Worm (Caenorhabditis elegans) whole organism, L2 larva: Measurements from ENCODE around the gene idhg-1.

ENCODE experiments used
- C34F6.9 ChIP-seq: fragments of 150-350 bp; optimal IDR thresholded peaks from 2 replicates; lab custom pipeline; 2014; ENCODE audit warnings: missing biosample characterization, missing genetic modification characterization
- F13H6.1 ChIP-seq: sonication (generic microtip); optimal IDR thresholded peaks from 2 replicates; lab custom pipeline; 2016; ENCODE audit warnings: missing genetic modification characterization, missing compliant biosample characterization
- R02D3.7 ChIP-seq: fragments of 150-350 bp; optimal IDR thresholded peaks from 2 replicates; lab custom pipeline; 2014; ENCODE audit warnings: missing biosample characterization, missing genetic modification characterization
- Y55F3AM.14 ChIP-seq: fragments of 200-800 bp; sonication (Bioruptor generic); optimal IDR thresholded peaks from 2 replicates; lab custom pipeline; 2018; ENCODE audit warnings: mild to moderate bottlenecking, missing genetic modification characterization, missing compliant biosample characterization
- ZK546.5 ChIP-seq: sonication (generic microtip); optimal IDR thresholded peaks from 2 replicates; lab custom pipeline; 2017; ENCODE audit warnings: missing biosample characterization, missing genetic modification characterization
- alr-1 ChIP-seq: fragments of 150-350 bp; optimal IDR thresholded peaks from 2 replicates; lab custom pipeline; 2014; ENCODE audit warnings: missing biosample characterization, missing genetic modification characterization
- aly-2 ChIP-seq: fragments of 150-350 bp; optimal IDR thresholded peaks from 2 replicates; lab custom pipeline; 2014; ENCODE audit warnings: missing biosample characterization, missing genetic modification characterization
- ama-1 ChIP-seq: fragments of 150-350 bp; optimal IDR thresholded peaks from 2 replicates; lab custom pipeline; 2018; ENCODE audit warnings: inconsistent platforms
- blmp-1 ChIP-seq: sonication (generic microtip); optimal IDR thresholded peaks from 2 replicates; lab custom pipeline; 2017; ENCODE audit warnings: missing genetic modification characterization, mild to moderate bottlenecking, missing compliant biosample characterization, antibody characterized with exemption, moderate library complexity; ENCODE audit not compliant: insufficient read depth
- ceh-16 ChIP-seq: fragments of 150-350 bp; optimal IDR thresholded peaks from 2 replicates; lab custom pipeline; 2014; ENCODE audit warnings: missing biosample characterization, missing genetic modification characterization
- ceh-82 ChIP-seq: fragments of 150-350 bp; optimal IDR thresholded peaks from 2 replicates; lab custom pipeline; 2014; ENCODE audit warnings: missing biosample characterization, missing genetic modification characterization
- crh-2 ChIP-seq: sonication (generic microtip); optimal IDR thresholded peaks from 2 replicates; lab custom pipeline; 2017; ENCODE audit warnings: missing biosample characterization, missing genetic modification characterization
- dmd-4 ChIP-seq: sonication (generic microtip); optimal IDR thresholded peaks from 2 replicates; lab custom pipeline; 2017; ENCODE audit warnings: missing biosample characterization, missing genetic modification characterization
- egl-27 ChIP-seq: sonication (generic microtip); optimal IDR thresholded peaks from 3 replicates; lab custom pipeline; 2017; ENCODE audit warnings: missing biosample characterization, missing genetic modification reagents, missing genetic modification characterization
- elt-1 ChIP-seq: fragments of 150-350 bp; optimal IDR thresholded peaks from 2 replicates; lab custom pipeline; 2014; ENCODE audit warnings: missing biosample characterization, missing genetic modification characterization
- elt-3 ChIP-seq: sonication (generic microtip); optimal IDR thresholded peaks from 2 replicates; lab custom pipeline; 2017; ENCODE audit warnings: missing biosample characterization, missing genetic modification characterization
- fos-1 ChIP-seq: fragments of 150-350 bp; optimal IDR thresholded peaks from 2 replicates; lab custom pipeline; 2014; ENCODE audit warnings: missing biosample characterization, missing genetic modification characterization
- gmeb-1 ChIP-seq: fragments of 150-350 bp; optimal IDR thresholded peaks from 2 replicates; lab custom pipeline; 2014; ENCODE audit warnings: missing biosample characterization, missing genetic modification characterization
- lin-11 ChIP-seq: fragments of 150-350 bp; sonication (generic microtip); optimal IDR thresholded peaks from 2 replicates; lab custom pipeline; 2014; ENCODE audit warnings: missing biosample characterization, missing genetic modification characterization, inconsistent platforms, mixed read lengths
- lin-13 ChIP-seq: fragments of 150-350 bp; optimal IDR thresholded peaks from 2 replicates; lab custom pipeline; 2014; ENCODE audit warnings: missing biosample characterization, missing genetic modification reagents, missing genetic modification characterization
- lin-39 ChIP-seq: fragments of 150-350 bp; optimal IDR thresholded peaks from 2 replicates; lab custom pipeline; 2014; ENCODE audit warnings: missing biosample characterization, missing genetic modification reagents, missing genetic modification characterization
- lsy-2 ChIP-seq, 2 experiments: fragments of 150-350 bp in 1 of 2; sonication (generic microtip) in 1 of 2; optimal IDR thresholded peaks; 2 replicates each; lab custom pipeline; 2014 to 2017; ENCODE audit warnings: missing biosample characterization in 2 of 2, missing genetic modification characterization in 2 of 2
- mab-5 ChIP-seq: fragments of 150-350 bp; optimal IDR thresholded peaks from 2 replicates; lab custom pipeline; 2014; ENCODE audit warnings: missing biosample characterization, missing genetic modification characterization
- mbf-1 ChIP-seq: sonication (generic microtip); optimal IDR thresholded peaks from 2 replicates; lab custom pipeline; 2017; ENCODE audit warnings: missing biosample characterization, missing genetic modification characterization
- mdl-1 ChIP-seq, 2 experiments: fragments of 150-350 bp in 1 of 2; sonication (generic microtip) in 1 of 2; optimal IDR thresholded peaks; 2 replicates each; lab custom pipeline; 2017; ENCODE audit warnings: missing biosample characterization in 2 of 2, missing genetic modification characterization in 2 of 2
- nhr-10 ChIP-seq: sonication (generic microtip); optimal IDR thresholded peaks from 2 replicates; lab custom pipeline; 2017; ENCODE audit warnings: missing biosample characterization, missing genetic modification characterization
- nhr-11 ChIP-seq: fragments of 150-350 bp; optimal IDR thresholded peaks from 2 replicates; lab custom pipeline; 2014; ENCODE audit warnings: missing biosample characterization, missing genetic modification characterization
- nhr-12 ChIP-seq: fragments of 150-350 bp; optimal IDR thresholded peaks from 2 replicates; lab custom pipeline; 2014; ENCODE audit warnings: missing biosample characterization, missing genetic modification characterization
- nhr-129 ChIP-seq: fragments of 150-350 bp; optimal IDR thresholded peaks from 2 replicates; lab custom pipeline; 2014; ENCODE audit warnings: missing biosample characterization, missing genetic modification characterization
- nhr-21 ChIP-seq: fragments of 150-350 bp; optimal IDR thresholded peaks from 2 replicates; lab custom pipeline; 2014; ENCODE audit warnings: missing biosample characterization, missing genetic modification characterization
- nhr-23 ChIP-seq: fragments of 150-350 bp; optimal IDR thresholded peaks from 2 replicates; lab custom pipeline; 2014; ENCODE audit warnings: missing biosample characterization, missing genetic modification reagents, missing genetic modification characterization
- nhr-237 ChIP-seq: fragments of 150-350 bp; optimal IDR thresholded peaks from 2 replicates; lab custom pipeline; 2014; ENCODE audit warnings: missing biosample characterization, missing genetic modification characterization
- nhr-25 ChIP-seq: fragments of 150-350 bp; sonication (generic microtip); optimal IDR thresholded peaks from 3 replicates; lab custom pipeline; 2014; ENCODE audit warnings: missing biosample characterization, missing genetic modification characterization
- nhr-6 ChIP-seq: fragments of 150-350 bp; optimal IDR thresholded peaks from 2 replicates; lab custom pipeline; 2014; ENCODE audit warnings: missing biosample characterization, missing genetic modification characterization
- nhr-77 ChIP-seq: fragments of 150-350 bp; optimal IDR thresholded peaks from 2 replicates; lab custom pipeline; 2014; ENCODE audit warnings: missing biosample characterization, missing genetic modification characterization
- peb-1 ChIP-seq: fragments of 150-350 bp; optimal IDR thresholded peaks from 2 replicates; lab custom pipeline; 2014; ENCODE audit warnings: missing biosample characterization, missing genetic modification characterization
- sem-4 ChIP-seq: fragments of 150-350 bp; optimal IDR thresholded peaks from 2 replicates; lab custom pipeline; 2014; ENCODE audit warnings: missing biosample characterization, missing genetic modification reagents, missing genetic modification characterization
- skn-1 ChIP-seq: sonication (generic microtip); optimal IDR thresholded peaks from 2 replicates; lab custom pipeline; 2017; ENCODE audit warnings: missing biosample characterization, missing genetic modification characterization
- sma-3 ChIP-seq: sonication (generic microtip); optimal IDR thresholded peaks from 2 replicates; lab custom pipeline; 2016; ENCODE audit warnings: missing genetic modification reagents, missing genetic modification characterization, missing compliant biosample characterization
- sma-9 ChIP-seq, 2 experiments: fragments of 150-350 bp in 1 of 2; sonication (generic microtip) in 1 of 2; optimal IDR thresholded peaks; 2 replicates each; lab custom pipeline; 2014 to 2016; ENCODE audit warnings: missing genetic modification characterization in 2 of 2, mild to moderate bottlenecking in 1 of 2, missing biosample characterization in 1 of 2, missing compliant biosample characterization in 1 of 2, missing genetic modification reagents in 1 of 2, moderate library complexity in 1 of 2
- snpc-4 ChIP-seq: fragments of 150-350 bp; optimal IDR thresholded peaks from 2 replicates; lab custom pipeline; 2014; ENCODE audit warnings: missing biosample characterization, missing genetic modification characterization
- unc-39 ChIP-seq: fragments of 150-350 bp; optimal IDR thresholded peaks from 2 replicates; lab custom pipeline; 2014; ENCODE audit warnings: missing biosample characterization, missing genetic modification characterization
- unc-55 ChIP-seq: fragments of 150-350 bp; sonication (generic microtip); optimal IDR thresholded peaks from 3 replicates; lab custom pipeline; 2014; ENCODE audit warnings: missing biosample characterization, missing genetic modification reagents, missing genetic modification characterization
- unc-62 ChIP-seq: fragments of 150-350 bp; optimal IDR thresholded peaks from 2 replicates; lab custom pipeline; 2014; ENCODE audit warnings: missing biosample characterization, missing genetic modification reagents, missing genetic modification characterization
- zag-1 ChIP-seq: fragments of 150-350 bp; optimal IDR thresholded peaks from 2 replicates; lab custom pipeline; 2014; ENCODE audit warnings: missing biosample characterization, missing genetic modification characterization
- ztf-1 ChIP-seq: fragments of 200-800 bp; sonication (Bioruptor generic); conservative IDR thresholded peaks from 2 replicates; pipeline ENCODE4 v1.3.6; 2022; ENCODE audit warnings: missing genetic modification characterization, missing compliant biosample characterization
- ztf-11 ChIP-seq: sonication (generic microtip); optimal IDR thresholded peaks from 2 replicates; lab custom pipeline; 2017; ENCODE audit warnings: missing biosample characterization, missing genetic modification characterization
- ztf-4 ChIP-seq: fragments of 150-350 bp; optimal IDR thresholded peaks from 2 replicates; lab custom pipeline; 2014; ENCODE audit warnings: missing biosample characterization, missing genetic modification characterization

The idhg-1 gene

DNA sequence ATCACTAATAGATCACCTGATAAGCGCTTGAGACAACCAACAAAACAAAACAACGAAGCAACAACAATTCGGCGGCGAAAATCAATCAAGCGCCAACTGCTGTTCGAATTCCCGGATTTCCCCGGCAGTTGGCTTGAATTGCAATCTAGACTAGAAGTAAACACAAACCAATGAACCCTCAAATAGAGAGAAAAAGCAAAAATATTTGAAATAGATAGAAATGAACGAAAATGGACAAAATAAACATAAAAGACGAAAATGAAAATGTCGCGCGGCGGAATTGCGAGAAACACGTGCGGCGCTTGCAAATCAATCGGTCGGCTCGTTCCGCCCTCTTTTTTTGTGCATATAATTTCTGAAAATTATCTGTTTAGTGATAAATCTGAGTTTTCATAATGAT is at the start of gene idhg-1:
Gene idhg-1, plus strand, starts transcription at position 343 of the 400 bp plus-strand sequence.
- TF ChIP-seq blmp-1 (tag; lab: Kevin White, UChicago) (no peak), snpc-4 (tag; lab: Kevin White, UChicago) (no peak), R02D3.7 (tag; lab: Kevin White, UChicago) (no peak), lin-13 (peak; percentile 69), ama-1 (lab: Kevin White, UChicago) (no peak), nhr-25 (tag; lab: Kevin White, UChicago) (peak; percentile 56), lin-39 (no peak), nhr-237 (tag; lab: Kevin White, UChicago) (no peak), dmd-4 (tag; lab: Kevin White, UChicago) (no peak), nhr-77 (no peak), lin-11 (peak; percentile 74), mab-5 (tag; lab: Kevin White, UChicago) (peak; percentile 64), nhr-6 (tag; lab: Kevin White, UChicago) (no peak), C34F6.9 (tag; lab: Kevin White, UChicago) (peak; percentile 78), lsy-2 (tag; optimal IDR thresholded peaks at IDR 0.05; lab: Kevin White, UChicago) (peak; percentile 36 to 77), crh-2 (tag; lab: Kevin White, UChicago) (peak; percentile 21), aly-2 (tag; lab: Kevin White, UChicago) (no peak), ceh-82 (tag; lab: Kevin White, UChicago) (no peak), elt-1 (no peak), alr-1 (tag; lab: Kevin White, UChicago) (no peak), ZK546.5 (tag; lab: Kevin White, UChicago) (no peak), nhr-11 (tag; lab: Kevin White, UChicago) (no peak), zag-1 (tag; lab: Kevin White, UChicago) (peak; percentile 11), gmeb-1 (peak; percentile 70), skn-1 (tag; lab: Kevin White, UChicago) (peak; percentile 48), nhr-12 (tag; lab: Kevin White, UChicago) (no peak), nhr-21 (tag; lab: Kevin White, UChicago) (peak; percentile 15), nhr-23 (tag; lab: Kevin White, UChicago) (no peak), sma-3 (GFP tag; lab: Kevin White, UChicago) (peak; percentile 78), ztf-4 (tag; lab: Kevin White, UChicago) (peak; percentile 32), ceh-16 (tag; lab: Kevin White, UChicago) (no peak), mdl-1 (tag; optimal IDR thresholded peaks at IDR 0.05; lab: Kevin White, UChicago) (no peak), ztf-11 (no peak), egl-27 (tag; lab: Kevin White, UChicago) (no peak), fos-1 (tag; lab: Kevin White, UChicago) (peak; percentile 33), nhr-10 (tag; lab: Kevin White, UChicago) (no peak), mbf-1 (tag; lab: Kevin White, UChicago) (no peak), elt-3 (tag; lab: Kevin White, UChicago) (no peak), sem-4 (tag; lab: Kevin White, UChicago) (peak; percentile 39), unc-55 (GFP tag; lab: Kevin White, UChicago) (peak; percentile 83), Y55F3AM.14 (GFP tag; lab: Kevin White, UChicago) (peak; percentile 75), peb-1 (tag; lab: Kevin White, UChicago) (no peak), sma-9 (GFP tag; optimal IDR thresholded peaks at IDR 0.05; lab: Kevin White, UChicago) (peak; percentile 71), sma-9 (tag; optimal IDR thresholded peaks at IDR 0.05; lab: Kevin White, UChicago) (no peak), ztf-1 (GFP tag; lab: Robert Waterston, UW) (no peak), unc-39 (tag; lab: Kevin White, UChicago) (no peak), unc-62 (GFP tag; lab: Kevin White, UChicago) (no peak), nhr-129 (tag; lab: Kevin White, UChicago) (peak; percentile 42), F13H6.1 (peak; percentile 81)
- TF ChIP-seq, all 48 proteins: peak for 20
